Worm (Caenorhabditis elegans) whole organism, early embryonic: ENCODE measurements around the gene pitr-2.

Source experiments
- B0310.2 ChIP-seq: sonication (generic microtip); optimal IDR thresholded peaks from 2 replicates; lab custom pipeline; 2016; ENCODE audit warnings: mild to moderate bottlenecking, missing genetic modification characterization, missing compliant biosample characterization
- F13C5.2 ChIP-seq: sonication (generic microtip); optimal IDR thresholded peaks from 2 replicates; lab custom pipeline; 2017; ENCODE audit warnings: mild to moderate bottlenecking, missing genetic modification characterization, inconsistent platforms, missing compliant biosample characterization
- aly-1 ChIP-seq: sonication (generic microtip); optimal IDR thresholded peaks from 2 replicates; lab custom pipeline; 2016; ENCODE audit warnings: missing genetic modification characterization, missing compliant biosample characterization
- ama-1 ChIP-seq: fragments of 150-350 bp; optimal IDR thresholded peaks from 2 replicates; lab custom pipeline; 2014
- ceh-13 ChIP-seq: fragments of 200-800 bp; sonication (Bioruptor generic); optimal IDR thresholded peaks from 2 replicates; lab custom pipeline; 2018; ENCODE audit warnings: mild to moderate bottlenecking, missing genetic modification characterization, missing compliant biosample characterization
- ceh-36 ChIP-seq: sonication (generic microtip); optimal IDR thresholded peaks from 2 replicates; lab custom pipeline; 2016; ENCODE audit warnings: missing genetic modification characterization, inconsistent platforms, missing compliant biosample characterization
- ets-7 ChIP-seq: sonication (generic microtip); optimal IDR thresholded peaks from 2 replicates; lab custom pipeline; 2016; ENCODE audit warnings: missing genotype, missing genetic modification characterization, missing compliant biosample characterization
- flt-1 ChIP-seq: fragments of 200-800 bp; sonication (Bioruptor generic); IDR thresholded peaks from 2 replicates; pipeline ENCODE4 v1.3.6; 2022; ENCODE audit warnings: missing genetic modification characterization, missing compliant biosample characterization
- hmbx-1 ChIP-seq: sonication (generic microtip); optimal IDR thresholded peaks from 2 replicates; lab custom pipeline; 2016; ENCODE audit warnings: mild to moderate bottlenecking, missing genetic modification characterization, missing compliant biosample characterization
- hmg-4 ChIP-seq: fragments of 200-800 bp; sonication (Bioruptor generic); optimal IDR thresholded peaks from 2 replicates; lab custom pipeline; 2018; ENCODE audit warnings: mild to moderate bottlenecking, missing genetic modification characterization, missing compliant biosample characterization
- hnd-1 ChIP-seq: sonication (generic microtip); optimal IDR thresholded peaks from 2 replicates; lab custom pipeline; 2016; ENCODE audit warnings: missing genetic modification characterization, missing compliant biosample characterization
- pes-1 ChIP-seq: fragments of 200-800 bp; sonication (Bioruptor generic); IDR thresholded peaks from 2 replicates; pipeline ENCODE4 v1.3.6; 2022; ENCODE audit warnings: missing genetic modification reagents, missing genetic modification characterization, missing compliant biosample characterization
- scrt-1 ChIP-seq: fragments of 200-800 bp; sonication (Bioruptor generic); IDR thresholded peaks from 2 replicates; pipeline ENCODE4 v1.3.6; 2022; ENCODE audit warnings: missing genetic modification characterization, missing compliant biosample characterization
- sea-1 ChIP-seq: fragments of 200-800 bp; sonication (Bioruptor generic); conservative IDR thresholded peaks from 2 replicates; pipeline ENCODE4 v1.3.6; 2022; ENCODE audit warnings: missing genetic modification characterization, missing compliant biosample characterization
- tbx-11 ChIP-seq: fragments of 200-800 bp; sonication (Bioruptor generic); IDR thresholded peaks from 2 replicates; pipeline ENCODE4 v1.3.6; 2022; ENCODE audit warnings: missing genetic modification characterization, missing compliant biosample characterization
- tbx-37 ChIP-seq: fragments of 200-800 bp; sonication (Bioruptor generic); conservative IDR thresholded peaks from 2 replicates; pipeline ENCODE4 v1.3.6; 2022; ENCODE audit warnings: missing genetic modification reagents, missing genetic modification characterization, missing compliant biosample characterization
- tra-4 ChIP-seq: sonication (generic microtip); optimal IDR thresholded peaks from 2 replicates; lab custom pipeline; 2017; ENCODE audit warnings: missing genetic modification characterization, missing compliant biosample characterization

Gene pitr-2

DNA sequence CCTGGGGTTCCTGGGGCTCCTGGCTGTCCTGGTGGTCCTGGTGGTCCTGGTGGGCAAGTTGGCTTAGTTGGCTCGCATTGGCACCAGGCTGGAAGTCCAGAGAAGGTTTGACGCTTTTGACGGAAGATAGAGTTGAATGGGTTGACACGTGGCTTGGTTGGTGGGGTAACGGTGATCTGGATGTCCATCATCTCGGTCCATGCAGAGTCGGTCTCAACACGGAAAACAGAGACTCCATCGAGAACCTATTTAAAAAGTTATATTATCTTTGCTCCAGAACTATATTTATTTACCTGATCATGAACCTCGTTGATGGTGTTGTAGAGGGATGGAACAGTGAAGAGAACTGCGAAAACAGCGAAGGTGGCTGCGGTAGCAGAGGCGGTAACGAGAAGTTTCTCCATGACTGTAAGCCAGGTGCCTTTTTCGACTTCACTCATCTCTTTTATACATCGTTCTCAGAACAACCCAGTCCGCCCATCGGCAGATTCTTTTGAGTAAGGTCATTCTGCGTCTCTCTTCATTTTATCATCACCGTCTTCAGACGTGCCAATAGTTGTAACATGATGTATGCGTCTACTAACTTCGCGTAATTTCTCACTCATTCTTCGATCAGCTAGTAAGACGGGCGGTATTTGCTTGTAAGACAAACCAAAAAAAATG lies 22.8 kb upstream of the pitr-2 start, which contains the start of gene col-144:
col-144 (minus strand) TSS at position 419 of the 663 bp plus-strand sequence.
- no peak for TF ChIP-seq hmbx-1 (tag; lab: Kevin White, UChicago)
- no peak for TF ChIP-seq pes-1
- no peak for TF ChIP-seq aly-1 (tag; lab: Kevin White, UChicago)
- no peak for TF ChIP-seq hnd-1
- no peak for TF ChIP-seq tbx-11 (GFP tag; lab: Robert Waterston, UW)
- TF ChIP-seq ceh-36: no peak
- TF ChIP-seq ama-1: no peak
- TF ChIP-seq hmg-4 (GFP tag; lab: Kevin White, UChicago): no peak
- TF ChIP-seq ets-7 (tag; lab: Kevin White, UChicago): no peak
- TF ChIP-seq sea-1 (GFP tag; lab: Robert Waterston, UW): no peak
- no peak for TF ChIP-seq scrt-1 (GFP tag; lab: Robert Waterston, UW)
- no peak for TF ChIP-seq ceh-13 (GFP tag; lab: Kevin White, UChicago)
- TF ChIP-seq flt-1 (GFP tag; lab: Robert Waterston, UW): no peak
- TF ChIP-seq B0310.2 (tag; lab: Kevin White, UChicago): no peak
- TF ChIP-seq F13C5.2 (tag; lab: Kevin White, UChicago): no peak

DNA sequence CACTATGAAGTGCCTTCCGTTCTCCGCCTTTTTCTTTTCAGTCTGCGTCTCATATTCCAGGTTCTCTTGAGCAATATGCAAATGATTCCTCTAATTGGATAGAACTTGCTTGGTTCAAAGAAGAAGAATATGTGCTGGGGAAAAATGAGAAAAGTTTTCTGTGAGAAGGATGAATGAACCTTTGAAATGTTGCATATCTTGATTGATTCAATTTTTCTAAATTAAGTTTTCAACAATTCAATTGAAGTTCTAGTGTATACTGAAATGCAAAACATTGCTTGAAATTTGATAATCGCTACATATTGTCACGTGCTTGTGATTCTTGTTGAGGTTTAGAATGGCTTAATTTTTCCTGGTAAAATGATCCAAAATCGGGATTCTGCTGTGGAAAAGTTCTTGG lies 20.1 kb upstream of the pitr-2 start:
- TF ChIP-seq flt-1 (GFP tag; lab: Robert Waterston, UW) (no peak), tbx-11 (GFP tag; lab: Robert Waterston, UW) (no peak), ceh-36 (no peak), ama-1 (no peak), hnd-1 (no peak), sea-1 (GFP tag; lab: Robert Waterston, UW) (no peak), scrt-1 (GFP tag; lab: Robert Waterston, UW) (no peak), F13C5.2 (tag; lab: Kevin White, UChicago) (no peak), pes-1 (no peak), hmbx-1 (tag; lab: Kevin White, UChicago) (no peak), ets-7 (tag; lab: Kevin White, UChicago) (no peak)

DNA sequence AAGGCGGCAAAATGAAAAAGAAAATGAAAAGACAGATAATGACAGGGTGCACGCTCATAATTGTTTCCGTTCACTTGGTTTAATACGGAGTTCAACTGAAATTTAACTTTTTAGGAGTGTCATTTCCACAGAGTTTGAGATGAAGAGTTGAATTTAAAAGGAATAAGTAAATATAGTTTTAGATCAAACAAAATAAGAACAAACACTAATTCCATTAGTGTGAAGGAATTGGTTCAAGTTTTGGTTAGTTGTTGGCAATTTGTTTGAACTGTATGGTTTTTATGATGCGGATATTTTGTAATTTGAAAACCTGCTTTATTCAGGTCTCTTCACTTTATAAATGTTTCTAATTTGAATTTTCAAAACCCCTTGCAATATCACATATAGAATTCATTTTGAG lies 19.2 kb upstream of the pitr-2 start, which contains the start of gene B0222.15:
B0222.15 (minus strand) TSS at position 101 of the 400 bp plus-strand sequence.
- no peak for TF ChIP-seq hmg-4 (GFP tag; lab: Kevin White, UChicago)
- TF ChIP-seq ama-1: no peak
- no peak for TF ChIP-seq ceh-13 (GFP tag; lab: Kevin White, UChicago)
- TF ChIP-seq ceh-36: no peak
- no peak for TF ChIP-seq hnd-1
- TF ChIP-seq hmbx-1 (tag; lab: Kevin White, UChicago): no peak
- TF ChIP-seq flt-1 (GFP tag; lab: Robert Waterston, UW): no peak
- TF ChIP-seq tra-4 (tag; lab: Kevin White, UChicago): no peak
- no peak for TF ChIP-seq F13C5.2 (tag; lab: Kevin White, UChicago)
- TF ChIP-seq aly-1 (tag; lab: Kevin White, UChicago): no peak
- TF ChIP-seq sea-1 (GFP tag; lab: Robert Waterston, UW): no peak
- TF ChIP-seq pes-1: no peak
- TF ChIP-seq scrt-1 (GFP tag; lab: Robert Waterston, UW): no peak
- TF ChIP-seq tbx-11 (GFP tag; lab: Robert Waterston, UW): no peak
- no peak for TF ChIP-seq ets-7 (tag; lab: Kevin White, UChicago)
- no peak for TF ChIP-seq tbx-37 (GFP tag; lab: Robert Waterston, UW)
- no peak for TF ChIP-seq B0310.2 (tag; lab: Kevin White, UChicago)

DNA sequence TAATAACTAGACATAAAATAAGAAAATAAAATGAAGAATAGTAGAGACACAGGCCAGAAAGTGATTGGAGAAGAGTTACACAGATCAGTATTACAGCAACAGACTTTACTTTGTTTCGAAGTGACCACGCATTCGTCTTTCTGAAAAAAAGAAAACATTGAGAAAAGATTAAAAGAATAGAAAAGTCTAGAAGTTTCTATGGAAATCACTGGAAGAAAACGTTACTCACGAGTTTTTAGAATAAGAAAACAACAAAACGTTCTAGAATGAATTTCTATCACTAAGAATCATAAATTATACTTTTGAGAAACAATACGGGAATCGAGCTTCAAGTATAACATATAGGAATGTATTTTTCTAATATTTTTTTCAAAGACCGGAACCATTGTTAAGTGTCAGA lies 18.1 kb upstream of the pitr-2 start:
- TF ChIP-seq tbx-37 (GFP tag; lab: Robert Waterston, UW) (no peak), ets-7 (tag; lab: Kevin White, UChicago) (no peak), B0310.2 (tag; lab: Kevin White, UChicago) (no peak), sea-1 (GFP tag; lab: Robert Waterston, UW) (no peak), hnd-1 (no peak), tbx-11 (GFP tag; lab: Robert Waterston, UW) (no peak), tra-4 (tag; lab: Kevin White, UChicago) (no peak), hmbx-1 (tag; lab: Kevin White, UChicago) (no peak), pes-1 (no peak)

DNA sequence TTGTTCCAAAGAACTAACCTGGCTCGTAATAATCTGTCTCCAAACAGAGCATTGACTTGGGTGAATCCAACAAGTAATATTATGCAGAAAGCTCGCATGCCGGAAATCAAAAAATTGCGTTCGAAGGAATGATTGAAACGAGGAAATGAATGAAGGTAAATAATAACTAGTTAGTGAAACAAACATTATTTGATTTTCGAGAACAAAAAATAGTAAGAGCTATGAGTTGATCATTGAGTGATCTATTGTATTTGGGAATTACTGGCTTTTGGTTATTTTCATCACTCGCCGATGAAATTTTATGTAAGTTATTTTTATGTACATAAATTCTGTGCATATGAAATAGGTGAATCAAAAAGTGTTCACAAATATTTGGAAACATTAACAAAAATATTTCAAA lies 17.3 kb upstream of the pitr-2 start, which contains the start of gene B0222.5:
B0222.5 (minus strand) TSS at position 101 of the 400 bp plus-strand sequence.
- TF ChIP-seq scrt-1 (GFP tag; lab: Robert Waterston, UW) (no peak), ama-1 (no peak), hmbx-1 (tag; lab: Kevin White, UChicago) (no peak), B0310.2 (tag; lab: Kevin White, UChicago) (no peak)

DNA sequence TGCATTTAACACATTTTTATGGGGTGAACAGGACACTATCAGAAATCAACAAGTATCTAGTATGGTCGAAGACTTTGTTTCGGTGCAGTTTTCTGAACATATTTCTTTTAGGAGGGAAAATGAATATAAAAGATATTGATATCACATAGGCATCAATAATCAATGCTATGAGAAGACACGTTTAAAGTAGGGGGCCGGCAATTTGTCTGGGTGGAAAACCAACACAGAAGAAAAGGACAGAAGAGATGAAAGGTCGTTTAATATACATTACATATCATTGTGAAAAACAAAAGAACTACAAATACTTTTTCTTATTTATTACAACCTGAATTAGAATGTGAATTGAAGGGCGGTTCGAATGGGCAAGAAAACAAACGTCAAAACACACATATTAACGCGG lies 14.8 kb upstream of the pitr-2 start:
- TF ChIP-seq ama-1: no peak
- no peak for TF ChIP-seq hmg-4 (GFP tag; lab: Kevin White, UChicago)
- no peak for TF ChIP-seq B0310.2 (tag; lab: Kevin White, UChicago)
- TF ChIP-seq hmbx-1 (tag; lab: Kevin White, UChicago): no peak
- no peak for TF ChIP-seq ceh-13 (GFP tag; lab: Kevin White, UChicago)
- TF ChIP-seq scrt-1 (GFP tag; lab: Robert Waterston, UW): no peak
- TF ChIP-seq ceh-36: no peak
- no peak for TF ChIP-seq hnd-1
- TF ChIP-seq pes-1: no peak
- no peak for TF ChIP-seq flt-1 (GFP tag; lab: Robert Waterston, UW)

DNA sequence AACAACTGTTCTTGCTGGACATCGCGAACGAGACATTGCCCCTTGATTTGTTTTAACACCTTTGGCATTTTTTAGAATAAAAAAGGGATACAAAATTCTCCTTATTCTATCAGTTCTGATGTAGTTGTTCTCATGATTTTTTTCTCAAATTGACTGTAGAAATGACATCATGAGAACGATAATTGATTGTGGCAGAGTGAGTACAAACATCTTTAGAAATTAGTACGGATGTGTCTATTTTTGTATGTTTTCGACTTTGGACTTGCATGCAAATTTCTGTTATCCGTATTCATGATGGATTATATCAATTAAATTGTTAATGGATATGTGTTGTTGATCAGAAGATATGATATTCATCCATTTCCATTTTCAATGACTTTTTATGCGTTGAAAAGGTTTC lies 10.6 kb upstream of the pitr-2 start:
- TF ChIP-seq hmbx-1 (tag; lab: Kevin White, UChicago): no peak
- TF ChIP-seq hmg-4 (GFP tag; lab: Kevin White, UChicago): no peak
